Worm (Caenorhabditis elegans) whole organism, mixed stage, embryonic: Measurements from ENCODE around the gene W05B10.6.

ENCODE experiments used
- M03D4.4 ChIP-seq: sonication (generic microtip); optimal IDR thresholded peaks from 2 replicates; lab custom pipeline; 2017; ENCODE audit warnings: mild to moderate bottlenecking, missing genetic modification characterization, missing compliant biosample characterization
- bed-3 ChIP-seq: fragments of 200-800 bp; sonication (Bioruptor generic); optimal IDR thresholded peaks from 3 replicates; lab custom pipeline; 2018; ENCODE audit warnings: mild to moderate bottlenecking, missing genetic modification characterization, moderate library complexity, missing compliant biosample characterization
- blmp-1 ChIP-seq: fragments of 150-350 bp; optimal IDR thresholded peaks from 2 replicates; lab custom pipeline; 2014; ENCODE audit warnings: missing biosample characterization, missing genetic modification characterization
- ceh-39 ChIP-seq: fragments of 150-350 bp; optimal IDR thresholded peaks from 2 replicates; lab custom pipeline; 2014; ENCODE audit warnings: missing biosample characterization, missing genetic modification characterization
- ceh-43 ChIP-seq: fragments of 200-800 bp; sonication (Bioruptor generic); optimal IDR thresholded peaks from 2 replicates; lab custom pipeline; 2018; ENCODE audit warnings: mild to moderate bottlenecking, missing genetic modification characterization, moderate library complexity, missing compliant biosample characterization
- ceh-83 ChIP-seq: fragments of 200-800 bp; sonication (Bioruptor generic); optimal IDR thresholded peaks from 2 replicates; lab custom pipeline; 2018; ENCODE audit warnings: mild to moderate bottlenecking, missing genetic modification characterization, missing compliant biosample characterization
- ces-1 ChIP-seq: fragments of 150-350 bp; optimal IDR thresholded peaks from 2 replicates; lab custom pipeline; 2014; ENCODE audit warnings: missing biosample characterization, missing genetic modification reagents, missing genetic modification characterization
- cnd-1 ChIP-seq: fragments of 200-800 bp; sonication (Bioruptor generic); optimal IDR thresholded peaks from 2 replicates; lab custom pipeline; 2018; ENCODE audit warnings: mild to moderate bottlenecking, missing genetic modification characterization, missing compliant biosample characterization
- drap-1 ChIP-seq: fragments of 200-800 bp; sonication (Bioruptor generic); optimal IDR thresholded peaks from 3 replicates; lab custom pipeline; 2018; ENCODE audit warnings: mild to moderate bottlenecking, missing genetic modification characterization, missing compliant biosample characterization
- elt-1 ChIP-seq: sonication (generic microtip); optimal IDR thresholded peaks from 2 replicates; lab custom pipeline; 2017; ENCODE audit warnings: missing genetic modification characterization, mild to moderate bottlenecking, missing compliant biosample characterization, antibody characterized with exemption, moderate library complexity, borderline replicate concordance; ENCODE audit not compliant: insufficient read depth
- flh-1 ChIP-seq: fragments of 200-800 bp; sonication (Bioruptor generic); optimal IDR thresholded peaks from 2 replicates; lab custom pipeline; 2018; ENCODE audit warnings: mild to moderate bottlenecking, missing genetic modification characterization, moderate library complexity, missing compliant biosample characterization
- ham-2 ChIP-seq: fragments of 200-800 bp; sonication (Bioruptor generic); optimal IDR thresholded peaks from 2 replicates; lab custom pipeline; 2018; ENCODE audit warnings: mild to moderate bottlenecking, missing genetic modification characterization, missing compliant biosample characterization
- hlh-1 ChIP-seq: fragments of 150-350 bp; optimal IDR thresholded peaks from 2 replicates; lab custom pipeline; 2014; ENCODE audit warnings: missing biosample characterization, missing genetic modification reagents, missing genetic modification characterization
- lin-13 ChIP-seq: fragments of 150-350 bp; optimal IDR thresholded peaks from 2 replicates; lab custom pipeline; 2014; ENCODE audit warnings: missing biosample characterization, missing genetic modification characterization
- lin-32 ChIP-seq: fragments of 200-800 bp; sonication (Bioruptor generic); optimal IDR thresholded peaks from 2 replicates; lab custom pipeline; 2018; ENCODE audit warnings: mild to moderate bottlenecking, missing genetic modification characterization, missing compliant biosample characterization
- mep-1 ChIP-seq: fragments of 150-350 bp; optimal IDR thresholded peaks from 2 replicates; lab custom pipeline; 2017; ENCODE audit warnings: missing biosample characterization, missing genetic modification reagents, missing genetic modification characterization, inconsistent platforms
- mls-2 ChIP-seq: sonication (generic microtip); optimal IDR thresholded peaks from 2 replicates; lab custom pipeline; 2016; ENCODE audit warnings: mild to moderate bottlenecking, missing genetic modification characterization, moderate library complexity, missing compliant biosample characterization
- nhr-12 ChIP-seq: fragments of 150-350 bp; optimal IDR thresholded peaks from 2 replicates; lab custom pipeline; 2014; ENCODE audit warnings: missing biosample characterization, missing genetic modification characterization
- nhr-237 ChIP-seq: fragments of 150-350 bp; optimal IDR thresholded peaks from 2 replicates; lab custom pipeline; 2014; ENCODE audit warnings: missing biosample characterization, missing genetic modification characterization
- nhr-28 ChIP-seq: fragments of 150-350 bp; optimal IDR thresholded peaks from 2 replicates; lab custom pipeline; 2014; ENCODE audit warnings: missing biosample characterization, missing genetic modification characterization
- nhr-76 ChIP-seq: sonication (generic microtip); optimal IDR thresholded peaks from 2 replicates; lab custom pipeline; 2017; ENCODE audit warnings: missing biosample characterization, missing genetic modification characterization
- pha-4 ChIP-seq: fragments of 150-350 bp; optimal IDR thresholded peaks from 2 replicates; lab custom pipeline; 2018; ENCODE audit warnings: missing biosample characterization, missing genetic modification reagents, missing genetic modification characterization
- sem-2 ChIP-seq: fragments of 200-800 bp; sonication (Bioruptor generic); optimal IDR thresholded peaks from 2 replicates; lab custom pipeline; 2018; ENCODE audit warnings: mild to moderate bottlenecking, missing genetic modification characterization, missing compliant biosample characterization
- snpc-4 ChIP-seq: fragments of 150-350 bp; optimal IDR thresholded peaks from 2 replicates; lab custom pipeline; 2014; ENCODE audit warnings: missing biosample characterization, missing genetic modification characterization
- sptf-1 ChIP-seq: sonication (generic microtip); optimal IDR thresholded peaks from 2 replicates; lab custom pipeline; 2017; ENCODE audit warnings: mild to moderate bottlenecking, missing genetic modification characterization, moderate library complexity, missing compliant biosample characterization
- tbx-8 ChIP-seq: fragments of 200-800 bp; sonication (Bioruptor generic); optimal IDR thresholded peaks from 2 replicates; lab custom pipeline; 2018; ENCODE audit warnings: mild to moderate bottlenecking, missing genetic modification characterization, moderate library complexity, missing compliant biosample characterization
- unc-120 ChIP-seq: sonication (generic microtip); optimal IDR thresholded peaks from 2 replicates; lab custom pipeline; 2017; ENCODE audit warnings: missing genetic modification characterization, missing compliant biosample characterization; ENCODE audit not compliant: poor library complexity, severe bottlenecking
- unc-62 ChIP-seq: fragments of 150-350 bp; optimal IDR thresholded peaks from 2 replicates; lab custom pipeline; 2014; ENCODE audit warnings: missing biosample characterization, missing genetic modification reagents, missing genetic modification characterization
- zip-8 ChIP-seq: fragments of 150-350 bp; optimal IDR thresholded peaks from 2 replicates; lab custom pipeline; 2014; ENCODE audit warnings: missing biosample characterization, missing genetic modification characterization

Gene W05B10.6

ce11 chrV:12658142-12658541 lies at the start of gene W05B10.6:
W05B10.6 (minus strand) TSS chrV:12658242.
- TF ChIP-seq lin-32: no peak
- TF ChIP-seq, all 35 proteins: peak for 0

ce11 chrV:12706511-12706910 lies 48.5 kb upstream of the W05B10.6 start:
- TF ChIP-seq nhr-28 (tag; lab: Kevin White, UChicago) (no peak), elt-1 (no peak), nhr-76 (tag; lab: Kevin White, UChicago) (no peak), unc-120 (tag; lab: Kevin White, UChicago) (no peak), mep-1 (no peak), sem-2 (no peak), hlh-1 (no peak), lin-13 (no peak), ham-2 (GFP tag; lab: Kevin White, UChicago) (no peak), zip-8 (tag; lab: Kevin White, UChicago) (no peak), pha-4 (tag; lab: Kevin White, UChicago) (no peak), ceh-83 (GFP tag; lab: Kevin White, UChicago) (no peak), nhr-12 (tag; lab: Kevin White, UChicago) (no peak)

ce11 chrV:12704077-12704476 lies 46.0 kb upstream of the W05B10.6 start, which contains the start of gene R11D1.1:
R11D1.1 (plus strand) TSS chrV:12704377.
- TF ChIP-seq flh-1 (GFP tag; lab: Kevin White, UChicago) (no peak), blmp-1 (tag; lab: Kevin White, UChicago) (no peak), nhr-12 (tag; lab: Kevin White, UChicago) (no peak), elt-1 (no peak), nhr-237 (tag; lab: Kevin White, UChicago) (no peak), M03D4.4 (tag; lab: Kevin White, UChicago) (no peak), lin-32 (no peak), ceh-43 (GFP tag; lab: Kevin White, UChicago) (no peak), pha-4 (tag; lab: Kevin White, UChicago) (no peak), cnd-1 (tag; lab: Kevin White, UChicago) (no peak), mls-2 (tag; lab: Kevin White, UChicago) (no peak), tbx-8 (GFP tag; lab: Kevin White, UChicago) (no peak), bed-3 (GFP tag; lab: Kevin White, UChicago) (no peak), zip-8 (tag; lab: Kevin White, UChicago) (no peak), lin-13 (no peak)

- TF ChIP-seq unc-120 (tag; lab: Kevin White, UChicago) (no peak), ces-1 (peak; percentile 63), lin-32 (no peak)
- TF ChIP-seq, all 35 proteins: peak for 1
These were observed 43.6 kb upstream of the W05B10.6 start for ce11 chrV:12701613-12702012.

ce11 chrV:12697364-12697901 lies 39.4 kb upstream of the W05B10.6 start, which contains the start of gene istr-1:
istr-1 (plus strand) TSS chrV:12697858.
- TF ChIP-seq unc-120 (tag; lab: Kevin White, UChicago) (peak; percentile 73), ceh-39 (no peak)
- TF ChIP-seq, all 35 proteins: peak for 1

ce11 chrV:12696790-12697189 lies 38.7 kb upstream of the W05B10.6 start:
- TF ChIP-seq sptf-1: no peak
- TF ChIP-seq blmp-1 (tag; lab: Kevin White, UChicago): no peak
- TF ChIP-seq pha-4 (tag; lab: Kevin White, UChicago): no peak
- TF ChIP-seq nhr-237 (tag; lab: Kevin White, UChicago): no peak
- no peak for TF ChIP-seq nhr-28 (tag; lab: Kevin White, UChicago)
- TF ChIP-seq snpc-4 (tag; lab: Kevin White, UChicago): no peak
- no peak for TF ChIP-seq drap-1
- no peak for TF ChIP-seq ceh-43 (GFP tag; lab: Kevin White, UChicago)
- no peak for TF ChIP-seq unc-62 (GFP tag; lab: Kevin White, UChicago)
- no peak for TF ChIP-seq ham-2 (GFP tag; lab: Kevin White, UChicago)
- TF ChIP-seq ceh-39: no peak
- no peak for TF ChIP-seq flh-1 (GFP tag; lab: Kevin White, UChicago)
- no peak for TF ChIP-seq elt-1
- no peak for TF ChIP-seq tbx-8 (GFP tag; lab: Kevin White, UChicago)
- TF ChIP-seq cnd-1 (tag; lab: Kevin White, UChicago): no peak
- no peak for TF ChIP-seq ceh-83 (GFP tag; lab: Kevin White, UChicago)
- no peak for TF ChIP-seq lin-32
